Fruit fly (Drosophila melanogaster): Measurements from ENCODE around the gene qua.

Gene qua

DNA sequence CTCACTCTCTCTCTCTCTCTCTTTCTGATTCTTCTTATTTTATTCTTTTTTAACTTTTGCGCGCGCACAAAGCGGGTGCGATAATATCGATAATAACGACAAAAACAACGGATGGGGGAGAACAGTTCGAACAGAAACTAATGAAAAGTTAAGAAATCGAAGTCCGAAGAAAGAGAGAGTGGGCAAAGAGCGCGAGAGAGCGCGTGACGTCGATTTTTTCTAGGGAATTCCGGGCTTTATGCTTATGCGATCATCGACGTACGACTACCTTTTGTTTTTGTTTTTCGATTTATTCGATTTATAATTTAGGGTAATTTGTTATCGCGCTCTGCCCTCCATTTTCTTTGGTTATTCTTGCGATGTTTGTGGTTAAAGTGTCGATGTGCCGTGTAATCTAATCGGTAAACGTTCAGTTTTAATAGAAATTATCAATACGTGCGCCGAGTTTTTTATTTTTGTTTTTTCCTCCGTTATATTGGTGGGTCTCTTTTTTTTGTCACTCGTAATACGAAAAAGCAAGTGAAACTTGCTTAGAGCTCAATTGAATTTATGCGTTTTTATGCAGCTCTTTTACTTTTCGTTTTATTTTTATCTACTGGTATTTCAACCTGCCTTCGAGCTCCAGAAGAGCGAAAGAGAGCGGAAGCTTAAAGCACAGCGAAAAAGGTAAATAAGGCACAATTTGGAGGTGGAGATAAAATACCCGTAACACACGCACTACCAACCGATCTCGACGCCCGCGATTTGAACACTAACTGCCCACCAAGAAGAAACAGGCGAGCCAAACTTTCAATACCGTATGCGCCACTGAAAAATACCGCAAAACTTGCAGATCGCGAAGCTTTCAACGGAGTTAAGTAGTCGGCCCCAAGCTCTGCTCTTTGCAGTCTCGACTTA is 47.2 kb downstream of the qua start, which contains the start of gene dl:
Gene dl, minus strand, starts transcription at position 757 of the 897 bp plus-strand sequence.
- TF ChIP-seq CG13287 (GFP tag; IDR thresholded peaks at IDR 0.05; ENCODE audit: partially characterized antibody) (peak; percentile 38; the same call in 1 of the 2 replicates), br (optimal IDR thresholded peaks at IDR 0.05) (no peak), h (optimal IDR thresholded peaks at IDR 0.05) (no peak), jing (GFP tag; optimal IDR thresholded peaks at IDR 0.05) (no peak), CG17361 (GFP tag; IDR thresholded peaks at IDR 0.05) (no peak; the same call in 2 of the 3 replicates), CG12659 (GFP tag; optimal IDR thresholded peaks at IDR 0.05) (peak; percentile 6), ttk (GFP tag; IDR thresholded peaks at IDR 0.05) (no peak), hb (GFP tag; IDR thresholded peaks at IDR 0.05; ENCODE audit: partially characterized antibody) (no peak), Oli (tag; optimal IDR thresholded peaks at IDR 0.05) (no peak), Meics (GFP tag; optimal IDR thresholded peaks at IDR 0.05) (peak; percentile 6), CG2129 (GFP tag; IDR thresholded peaks at IDR 0.05; ENCODE audit: partially characterized antibody) (no peak), Lpt (GFP tag; optimal IDR thresholded peaks at IDR 0.05) (no peak), nom (GFP tag; optimal IDR thresholded peaks at IDR 0.05) (peak; percentile 18), tgo (GFP tag; IDR thresholded peaks at IDR 0.05) (no peak), Dp (GFP tag; optimal IDR thresholded peaks at IDR 0.05) (peak; percentile 27), CG3281 (GFP tag; optimal IDR thresholded peaks at IDR 0.05) (no peak), phol (tag; optimal IDR thresholded peaks at IDR 0.05) (no peak), Awh (GFP tag; IDR thresholded peaks at IDR 0.05) (0 out of 2 replicates have a peak, but pooled peaks have one; percentile 7), CG42726 (GFP tag; IDR thresholded peaks at IDR 0.05; ENCODE audit: partially characterized antibody) (no peak; the same call in 1 of the 2 replicates), zf30C (GFP tag; optimal IDR thresholded peaks at IDR 0.05) (no peak), CG10654 (GFP tag; optimal IDR thresholded peaks at IDR 0.05) (no peak), exex (tag; optimal IDR thresholded peaks at IDR 0.05) (peak; percentile 95), schlank (tag; optimal IDR thresholded peaks at IDR 0.05) (peak; percentile 12), gce (GFP tag; IDR thresholded peaks at IDR 0.05) (no peak), CG32772 (GFP tag; IDR thresholded peaks at IDR 0.05) (no peak), crol (GFP tag; IDR thresholded peaks at IDR 0.05) (no peak), CG7928 (GFP tag; optimal IDR thresholded peaks at IDR 0.05) (no peak), CTCF (GFP tag; optimal IDR thresholded peaks at IDR 0.05) (no peak), BEAF-32 (GFP tag; optimal IDR thresholded peaks at IDR 0.05) (peak; percentile 4), CG2678 (tag; optimal IDR thresholded peaks at IDR 0.05) (no peak), gfzf (GFP tag; optimal IDR thresholded peaks at IDR 0.05) (peak; percentile 10), bsh (GFP tag; optimal IDR thresholded peaks at IDR 0.05) (peak; percentile 2 to 43), p53 (GFP tag; optimal IDR thresholded peaks at IDR 0.05) (no peak), onecut (GFP tag; IDR thresholded peaks at IDR 0.05) (0 out of 2 replicates have a peak, but pooled peaks have one; percentile 4), dm (GFP tag; optimal IDR thresholded peaks at IDR 0.05) (no peak), da (GFP tag; optimal IDR thresholded peaks at IDR 0.05) (no peak), CG6254 (GFP tag; optimal IDR thresholded peaks at IDR 0.05) (no peak), Ptx1 (GFP tag; IDR thresholded peaks at IDR 0.05) (peak; percentile 20; the same call in 1 of the 2 replicates), CG4424 (GFP tag; optimal IDR thresholded peaks at IDR 0.05) (peak; percentile 11), klu (GFP tag; IDR thresholded peaks at IDR 0.05) (no peak), CG31224 (GFP tag; IDR thresholded peaks at IDR 0.05) (no peak), CG34224 (GFP tag; IDR thresholded peaks at IDR 0.05; ENCODE audit: partially characterized antibody) (peak; percentile 33; the same call in 1 of the 3 replicates), mam (GFP tag; optimal IDR thresholded peaks at IDR 0.05) (no peak), unpg (GFP tag; optimal IDR thresholded peaks at IDR 0.05) (no peak), CG11085 (GFP tag; IDR thresholded peaks at IDR 0.05) (peak; percentile 31; the same call in 1 of the 2 replicates), CG1792 (GFP tag; optimal IDR thresholded peaks at IDR 0.05) (no peak), Oaz (GFP tag; IDR thresholded peaks at IDR 0.05) (no peak), HLHmδ (GFP tag; optimal IDR thresholded peaks at IDR 0.05) (no peak), CG18262 (tag; optimal IDR thresholded peaks at IDR 0.05) (peak; percentile 5)
